Worm (Caenorhabditis elegans): ENCODE data around the gene col-162.
A peak's percentile ranks its signal among the peaks of the same experiment; 100 is the strongest.

Gene col-162

DNA sequence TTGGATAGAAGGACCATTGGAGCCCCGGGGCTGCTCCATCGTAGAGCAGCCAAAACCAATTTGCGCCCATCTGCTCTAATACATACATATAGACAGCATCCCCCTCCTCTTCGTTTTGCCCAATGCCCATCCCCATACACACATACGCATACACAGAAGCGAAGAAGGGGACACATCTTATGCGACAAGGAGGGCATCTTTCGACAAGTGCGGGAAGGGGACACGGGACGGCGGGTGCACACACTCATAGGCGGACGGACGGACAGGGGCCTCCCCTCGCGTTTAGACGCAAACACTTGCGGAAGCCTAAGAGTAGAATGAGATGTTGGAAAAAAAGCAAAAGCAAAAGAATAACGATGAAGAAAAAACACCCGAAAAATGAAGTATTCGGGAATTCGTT lies 45.3 kb upstream of the col-162 start:
- peak; percentile 27 for TF ChIP-seq ham-2 (GFP tag; optimal IDR thresholded peaks at IDR 0.05)
- TF ChIP-seq unc-120 (tag; optimal IDR thresholded peaks at IDR 0.05; ENCODE audit: poor library complexity, severe bottlenecking): peak; percentile 66
- TF ChIP-seq cnd-1 (tag; optimal IDR thresholded peaks at IDR 0.05): peak; percentile 49
- no peak for TF ChIP-seq nhr-76 (tag; optimal IDR thresholded peaks at IDR 0.05)
- peak; percentile 15 for TF ChIP-seq unc-62 (GFP tag; optimal IDR thresholded peaks at IDR 0.05)
- peak; percentile 48 for TF ChIP-seq nhr-2 (tag; optimal IDR thresholded peaks at IDR 0.05)
- no peak for TF ChIP-seq lin-32 (GFP tag; optimal IDR thresholded peaks at IDR 0.05)
- TF ChIP-seq M03D4.4 (tag; optimal IDR thresholded peaks at IDR 0.05): peak; percentile 66
- TF ChIP-seq mls-2 (tag; optimal IDR thresholded peaks at IDR 0.05): peak; percentile 74
- peak; percentile 81 for TF ChIP-seq sptf-1 (tag; optimal IDR thresholded peaks at IDR 0.05)
- no peak for TF ChIP-seq lsy-2 (tag; optimal IDR thresholded peaks at IDR 0.05)
- peak; percentile 45 for TF ChIP-seq tbx-8 (GFP tag; optimal IDR thresholded peaks at IDR 0.05)
- no peak for TF ChIP-seq nhr-28 (tag; optimal IDR thresholded peaks at IDR 0.05)
- no peak for TF ChIP-seq blmp-1 (tag; optimal IDR thresholded peaks at IDR 0.05)
- peak; percentile 51 for TF ChIP-seq drap-1 (GFP tag; optimal IDR thresholded peaks at IDR 0.05)
- peak; percentile 55 for TF ChIP-seq mep-1 (tag; optimal IDR thresholded peaks at IDR 0.05)
- TF ChIP-seq ces-1 (GFP tag; optimal IDR thresholded peaks at IDR 0.05): peak; percentile 74
- peak; percentile 55 for TF ChIP-seq hlh-1 (tag; optimal IDR thresholded peaks at IDR 0.05)

DNA sequence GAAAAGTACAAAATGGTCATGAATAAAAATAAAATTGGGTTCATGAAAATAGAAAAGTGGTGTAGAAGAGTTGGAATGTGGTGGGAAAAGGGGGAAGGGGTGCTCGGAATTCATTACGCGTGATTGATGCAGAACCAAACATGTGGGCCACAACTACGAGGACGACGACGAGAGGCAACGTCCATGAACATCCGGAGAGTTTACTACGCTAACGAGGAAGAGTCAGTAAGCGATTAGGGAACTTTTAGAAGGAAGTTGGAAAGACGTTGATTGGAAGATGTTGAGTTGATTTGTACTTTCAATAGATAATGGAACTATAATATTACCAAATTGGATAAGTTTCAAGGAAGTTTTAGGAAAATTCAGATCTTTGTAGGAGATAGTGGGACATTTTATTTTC lies 40.1 kb upstream of the col-162 start:
- peak; percentile 65 for TF ChIP-seq ces-1 (GFP tag; optimal IDR thresholded peaks at IDR 0.05)
- TF ChIP-seq tbx-8 (GFP tag; optimal IDR thresholded peaks at IDR 0.05): no peak
- no peak for TF ChIP-seq ham-2 (GFP tag; optimal IDR thresholded peaks at IDR 0.05)
- TF ChIP-seq sem-2 (GFP tag; optimal IDR thresholded peaks at IDR 0.05): no peak
- TF ChIP-seq unc-39 (tag; optimal IDR thresholded peaks at IDR 0.05): no peak

DNA sequence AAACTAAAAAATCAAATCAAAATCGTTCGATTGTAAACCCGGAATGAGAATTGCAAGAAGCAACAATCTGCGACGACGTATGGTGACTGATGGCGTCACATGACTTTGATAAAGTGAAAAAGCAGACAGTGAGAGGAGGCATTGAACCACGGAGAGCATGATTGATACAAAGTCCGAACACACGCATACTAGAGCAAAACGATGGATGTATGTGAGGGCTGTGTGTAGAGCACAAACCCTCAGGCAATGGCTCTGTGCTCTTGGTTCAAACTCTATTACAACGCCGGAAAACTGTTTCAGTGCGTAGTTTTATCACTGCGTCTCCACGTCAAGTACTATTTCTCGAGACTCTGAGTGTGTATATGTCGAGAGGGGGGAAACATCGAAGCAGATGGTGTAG lies 39.2 kb upstream of the col-162 start:
- TF ChIP-seq unc-39 (tag; optimal IDR thresholded peaks at IDR 0.05): no peak
- TF ChIP-seq lin-13 (tag; optimal IDR thresholded peaks at IDR 0.05): no peak
- TF ChIP-seq unc-120 (tag; optimal IDR thresholded peaks at IDR 0.05; ENCODE audit: poor library complexity, severe bottlenecking): peak; percentile 24
- no peak for TF ChIP-seq mls-2 (tag; optimal IDR thresholded peaks at IDR 0.05)
- TF ChIP-seq ceh-39 (tag; optimal IDR thresholded peaks at IDR 0.05): no peak
- no peak for TF ChIP-seq M03D4.4 (tag; optimal IDR thresholded peaks at IDR 0.05)
- TF ChIP-seq snpc-4 (tag; optimal IDR thresholded peaks at IDR 0.05): no peak
- no peak for TF ChIP-seq lsy-2 (tag; optimal IDR thresholded peaks at IDR 0.05)
- TF ChIP-seq ces-1 (GFP tag; optimal IDR thresholded peaks at IDR 0.05): no peak
- no peak for TF ChIP-seq sptf-1 (tag; optimal IDR thresholded peaks at IDR 0.05)
- peak; percentile 56 for TF ChIP-seq hlh-1 (tag; optimal IDR thresholded peaks at IDR 0.05)
- TF ChIP-seq tbx-8 (GFP tag; optimal IDR thresholded peaks at IDR 0.05): no peak
- TF ChIP-seq lin-32 (GFP tag; optimal IDR thresholded peaks at IDR 0.05): no peak
- TF ChIP-seq nhr-2 (tag; optimal IDR thresholded peaks at IDR 0.05): no peak
- TF ChIP-seq cnd-1 (tag; optimal IDR thresholded peaks at IDR 0.05): peak; percentile 9
- TF ChIP-seq nhr-12 (tag; optimal IDR thresholded peaks at IDR 0.05): no peak
- TF ChIP-seq blmp-1 (tag; optimal IDR thresholded peaks at IDR 0.05): no peak
- no peak for TF ChIP-seq nhr-237 (tag; optimal IDR thresholded peaks at IDR 0.05)
- peak; percentile 58 for TF ChIP-seq unc-62 (GFP tag; optimal IDR thresholded peaks at IDR 0.05)
- TF ChIP-seq nhr-76 (tag; optimal IDR thresholded peaks at IDR 0.05): no peak
- no peak for TF ChIP-seq elt-1 (tag; optimal IDR thresholded peaks at IDR 0.05; ENCODE audit: borderline replicate concordance, insufficient read depth)

DNA sequence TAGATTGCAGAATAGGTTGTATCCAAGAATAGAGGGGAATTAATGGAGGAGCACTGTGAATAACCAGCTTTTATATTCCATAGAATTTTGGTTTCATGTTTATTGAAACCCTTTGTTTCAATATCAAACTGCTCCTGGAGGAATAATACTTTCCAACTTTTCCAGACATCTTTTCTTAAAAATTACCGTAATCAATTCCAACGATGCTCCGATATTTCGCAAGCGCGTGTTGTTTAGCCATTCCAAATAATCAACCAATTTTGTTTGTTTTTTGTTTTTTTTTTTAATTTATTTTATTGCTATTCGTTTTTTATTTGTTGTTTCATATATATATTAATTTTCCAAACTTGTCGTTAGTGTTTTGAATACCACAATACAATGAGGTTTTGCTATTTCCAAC lies 35.7 kb upstream of the col-162 start, which contains the start of gene cutl-1:
Gene cutl-1 (minus strand): TSS at position 83 of the 400 bp plus-strand sequence.
- TF ChIP-seq nhr-28 (tag; optimal IDR thresholded peaks at IDR 0.05) (no peak), lsy-2 (tag; optimal IDR thresholded peaks at IDR 0.05) (peak; percentile 4)

ce11 chrV:13406511-13406910 lies 35.2 kb upstream of the col-162 start, which contains the start of gene F53F1.2:
TSS of gene F53F1.2 (plus strand) at chrV:13406816.
- TF ChIP-seq tbx-8 (GFP tag; optimal IDR thresholded peaks at IDR 0.05) (no peak), mls-2 (tag; optimal IDR thresholded peaks at IDR 0.05) (no peak), mep-1 (tag; optimal IDR thresholded peaks at IDR 0.05) (no peak), flh-1 (GFP tag; optimal IDR thresholded peaks at IDR 0.05) (no peak), nhr-76 (tag; optimal IDR thresholded peaks at IDR 0.05) (no peak), M03D4.4 (tag; optimal IDR thresholded peaks at IDR 0.05) (no peak), snpc-4 (tag; optimal IDR thresholded peaks at IDR 0.05) (no peak), unc-39 (tag; optimal IDR thresholded peaks at IDR 0.05) (no peak), blmp-1 (tag; optimal IDR thresholded peaks at IDR 0.05) (no peak), ceh-43 (GFP tag; optimal IDR thresholded peaks at IDR 0.05) (no peak), nhr-2 (tag; optimal IDR thresholded peaks at IDR 0.05) (no peak)

- no peak for TF ChIP-seq nhr-2 (tag; optimal IDR thresholded peaks at IDR 0.05)
- no peak for TF ChIP-seq unc-62 (GFP tag; optimal IDR thresholded peaks at IDR 0.05)
- no peak for TF ChIP-seq ceh-83 (GFP tag; optimal IDR thresholded peaks at IDR 0.05)
- TF ChIP-seq drap-1 (GFP tag; optimal IDR thresholded peaks at IDR 0.05): no peak
- no peak for TF ChIP-seq cnd-1 (tag; optimal IDR thresholded peaks at IDR 0.05)
- TF ChIP-seq sptf-1 (tag; optimal IDR thresholded peaks at IDR 0.05): no peak
- no peak for TF ChIP-seq ztf-11 (tag; optimal IDR thresholded peaks at IDR 0.05)
- no peak for TF ChIP-seq snpc-4 (tag; optimal IDR thresholded peaks at IDR 0.05)
- no peak for TF ChIP-seq sem-2 (GFP tag; optimal IDR thresholded peaks at IDR 0.05)
- no peak for TF ChIP-seq nhr-237 (tag; optimal IDR thresholded peaks at IDR 0.05)
- TF ChIP-seq ham-2 (GFP tag; optimal IDR thresholded peaks at IDR 0.05): no peak
- no peak for TF ChIP-seq ceh-43 (GFP tag; optimal IDR thresholded peaks at IDR 0.05)
- TF ChIP-seq mls-2 (tag; optimal IDR thresholded peaks at IDR 0.05): no peak
- TF ChIP-seq unc-120 (tag; optimal IDR thresholded peaks at IDR 0.05; ENCODE audit: poor library complexity, severe bottlenecking): no peak
- no peak for TF ChIP-seq unc-39 (tag; optimal IDR thresholded peaks at IDR 0.05)
- TF ChIP-seq ceh-39 (tag; optimal IDR thresholded peaks at IDR 0.05): no peak
- TF ChIP-seq M03D4.4 (tag; optimal IDR thresholded peaks at IDR 0.05): no peak
- TF ChIP-seq ces-1 (GFP tag; optimal IDR thresholded peaks at IDR 0.05): no peak
- TF ChIP-seq mep-1 (tag; optimal IDR thresholded peaks at IDR 0.05): no peak
- TF ChIP-seq elt-3 (tag; optimal IDR thresholded peaks at IDR 0.05): no peak
These were observed 33.8 kb upstream of the col-162 start, which contains the start of gene F53F1.3 for ce11 chrV:13407913-13408312. TSS of gene F53F1.3 (plus strand) at chrV:13408242.

Measured in whole organism, mixed stage, embryonic.